Worm (Caenorhabditis elegans) whole organism, mixed stage, embryonic: Measurements from ENCODE around the gene D1046.18.

Source experiments
- blmp-1 ChIP-seq: fragments of 150-350 bp; optimal IDR thresholded peaks from 2 replicates; lab custom pipeline; 2014; ENCODE audit warnings: missing biosample characterization, missing genetic modification characterization
- ceh-43 ChIP-seq: fragments of 200-800 bp; sonication (Bioruptor generic); optimal IDR thresholded peaks from 2 replicates; lab custom pipeline; 2018; ENCODE audit warnings: mild to moderate bottlenecking, missing genetic modification characterization, moderate library complexity, missing compliant biosample characterization
- drap-1 ChIP-seq: fragments of 200-800 bp; sonication (Bioruptor generic); optimal IDR thresholded peaks from 3 replicates; lab custom pipeline; 2018; ENCODE audit warnings: mild to moderate bottlenecking, missing genetic modification characterization, missing compliant biosample characterization
- mab-5 ChIP-seq: fragments of 150-350 bp; optimal IDR thresholded peaks from 2 replicates; lab custom pipeline; 2014; ENCODE audit warnings: missing biosample characterization, missing genetic modification characterization
- mep-1 ChIP-seq: fragments of 150-350 bp; optimal IDR thresholded peaks from 2 replicates; lab custom pipeline; 2017; ENCODE audit warnings: missing biosample characterization, missing genetic modification reagents, missing genetic modification characterization, inconsistent platforms
- nhr-12 ChIP-seq: fragments of 150-350 bp; optimal IDR thresholded peaks from 2 replicates; lab custom pipeline; 2014; ENCODE audit warnings: missing biosample characterization, missing genetic modification characterization
- snpc-4 ChIP-seq: fragments of 150-350 bp; optimal IDR thresholded peaks from 2 replicates; lab custom pipeline; 2014; ENCODE audit warnings: missing biosample characterization, missing genetic modification characterization
- unc-39 ChIP-seq: fragments of 150-350 bp; optimal IDR thresholded peaks from 2 replicates; lab custom pipeline; 2014; ENCODE audit warnings: missing biosample characterization, missing genetic modification characterization

ce11 chrIV:8926511-8926910 is 3.5 kb upstream of the D1046.18 start:
- TF ChIP-seq snpc-4 (no peak), nhr-12 (tag; lab: Kevin White, UChicago) (no peak), mep-1 (tag; lab: Kevin White, UChicago) (no peak), unc-39 (tag; lab: Kevin White, UChicago) (no peak), drap-1 (GFP tag; lab: Kevin White, UChicago) (no peak), ceh-43 (GFP tag; lab: Kevin White, UChicago) (no peak), mab-5 (tag; lab: Kevin White, UChicago) (no peak), blmp-1 (no peak)
